Worm (Caenorhabditis elegans) whole organism, L4 larva: Measurements from ENCODE around the gene ddx-35.

ENCODE experiments used
- F10B5.3 ChIP-seq: sonication (generic microtip); optimal IDR thresholded peaks from 2 replicates; lab custom pipeline; 2016; ENCODE audit warnings: mild to moderate bottlenecking, missing genetic modification characterization, missing compliant biosample characterization
- F37D6.2 ChIP-seq: sonication (generic microtip); optimal IDR thresholded peaks from 2 replicates; lab custom pipeline; 2016; ENCODE audit warnings: mild to moderate bottlenecking, missing genetic modification characterization, missing compliant biosample characterization
- T20F7.1 ChIP-seq: fragments of 200-800 bp; sonication (Bioruptor generic); optimal IDR thresholded peaks from 2 replicates; lab custom pipeline; 2018; ENCODE audit warnings: mild to moderate bottlenecking, missing genetic modification characterization, missing compliant biosample characterization
- Y105C5A.15 ChIP-seq: fragments of 200-800 bp; sonication (Bioruptor generic); IDR thresholded peaks from 2 replicates; pipeline ENCODE4 v1.3.6; 2022; ENCODE audit warnings: missing genetic modification characterization, missing compliant biosample characterization
- Y48G9A.11 ChIP-seq: fragments of 200-800 bp; sonication (Bioruptor generic); IDR thresholded peaks from 2 replicates; pipeline ENCODE4 v1.3.6; 2022; ENCODE audit warnings: missing genetic modification reagents, missing genetic modification characterization, missing compliant biosample characterization
- ZK546.5 ChIP-seq, 2 experiments: sonication (generic microtip); optimal IDR thresholded peaks; 2 replicates each; lab custom pipeline; 2017; ENCODE audit warnings: missing biosample characterization in 2 of 2, missing genetic modification characterization in 2 of 2
- aly-2 ChIP-seq: sonication (generic microtip); optimal IDR thresholded peaks from 2 replicates; lab custom pipeline; 2018; ENCODE audit warnings: missing biosample characterization, missing genetic modification characterization
- ama-1 ChIP-seq: fragments of 150-350 bp; optimal IDR thresholded peaks from 2 replicates; lab custom pipeline; 2014; ENCODE audit warnings: inconsistent platforms, mixed read lengths
- ceh-20 ChIP-seq: fragments of 200-800 bp; sonication (Bioruptor generic); IDR thresholded peaks from 2 replicates; pipeline ENCODE4 v1.3.6; 2022; ENCODE audit warnings: missing genetic modification reagents, missing genetic modification characterization, missing compliant biosample characterization
- ceh-28 ChIP-seq: fragments of 150-350 bp; optimal IDR thresholded peaks from 2 replicates; lab custom pipeline; 2014; ENCODE audit warnings: missing biosample characterization, missing genetic modification reagents, missing genetic modification characterization
- ces-1 ChIP-seq: fragments of 150-350 bp; sonication (generic microtip); optimal IDR thresholded peaks from 4 replicates; lab custom pipeline; 2014; ENCODE audit warnings: missing biosample characterization, missing genetic modification reagents, missing genetic modification characterization
- daf-16 ChIP-seq, 3 experiments: sonication (generic microtip); optimal IDR thresholded peaks; 2 replicates each; lab custom pipeline; 2016 to 2017; ENCODE audit warnings: missing genetic modification characterization in 3 of 3, missing genetic modification reagents in 3 of 3, mild to moderate bottlenecking in 2 of 3, missing compliant biosample characterization in 2 of 3, missing biosample characterization in 1 of 3, moderate library complexity in 1 of 3
- hlh-11 ChIP-seq: fragments of 200-800 bp; sonication (Bioruptor generic); optimal IDR thresholded peaks from 2 replicates; lab custom pipeline; 2018; ENCODE audit warnings: mild to moderate bottlenecking, missing genetic modification characterization, missing compliant biosample characterization
- lim-7 ChIP-seq: fragments of 200-800 bp; sonication (Bioruptor generic); IDR thresholded peaks from 2 replicates; pipeline ENCODE4 v1.3.6; 2022; ENCODE audit warnings: missing genetic modification characterization, missing compliant biosample characterization
- lin-15B ChIP-seq: fragments of 150-350 bp; sonication (generic microtip); optimal IDR thresholded peaks from 3 replicates; lab custom pipeline; 2014; ENCODE audit warnings: missing biosample characterization, missing genetic modification characterization
- lin-38 ChIP-seq: fragments of 200-800 bp; sonication (Bioruptor generic); IDR thresholded peaks from 2 replicates; pipeline ENCODE4 v1.3.6; 2022; ENCODE audit warnings: missing genetic modification reagents, missing genetic modification characterization, missing compliant biosample characterization
- lin-39 ChIP-seq: fragments of 150-350 bp; optimal IDR thresholded peaks from 2 replicates; lab custom pipeline; 2014; ENCODE audit warnings: missing biosample characterization, missing genetic modification reagents, missing genetic modification characterization
- lsy-2 ChIP-seq, 2 experiments: fragments of 150-350 bp in 1 of 2; sonication (generic microtip) in 1 of 2; optimal IDR thresholded peaks; 2 replicates each; lab custom pipeline; 2014 to 2017; ENCODE audit warnings: missing biosample characterization in 2 of 2, missing genetic modification characterization in 2 of 2
- madf-5 ChIP-seq, 2 experiments: fragments of 200-800 bp; sonication (Bioruptor generic); IDR thresholded peaks; 2 replicates each; pipeline ENCODE4 v1.3.6; 2022; ENCODE audit warnings: missing compliant biosample characterization in 2 of 2, missing genetic modification characterization in 2 of 2
- mes-2 ChIP-seq: sonication (generic microtip); optimal IDR thresholded peaks from 2 replicates; lab custom pipeline; 2016; ENCODE audit warnings: missing genotype, mild to moderate bottlenecking, missing genetic modification characterization, missing compliant biosample characterization; ENCODE audit not compliant: poor library complexity, severe bottlenecking
- nhr-10 ChIP-seq: fragments of 150-350 bp; optimal IDR thresholded peaks from 2 replicates; lab custom pipeline; 2014; ENCODE audit warnings: missing biosample characterization, missing genetic modification characterization
- nhr-102 ChIP-seq: sonication (generic microtip); optimal IDR thresholded peaks from 2 replicates; lab custom pipeline; 2016; ENCODE audit warnings: mild to moderate bottlenecking, missing genetic modification characterization, moderate library complexity, missing compliant biosample characterization
- nhr-41 ChIP-seq: fragments of 200-800 bp; sonication (Bioruptor generic); IDR thresholded peaks from 2 replicates; pipeline ENCODE4 v1.3.6; 2022; ENCODE audit warnings: missing genetic modification reagents, missing genetic modification characterization, missing compliant biosample characterization
- php-3 ChIP-seq: fragments of 200-800 bp; sonication (Bioruptor generic); IDR thresholded peaks from 2 replicates; pipeline ENCODE4 v1.3.6; 2022; ENCODE audit warnings: missing genetic modification reagents, missing genetic modification characterization, missing compliant biosample characterization
- set-16 ChIP-seq: fragments of 200-800 bp; sonication (Bioruptor generic); IDR thresholded peaks from 2 replicates; pipeline ENCODE4 v1.3.6; 2022; ENCODE audit warnings: missing genetic modification reagents, missing genetic modification characterization, missing compliant biosample characterization
- tag-97 ChIP-seq: fragments of 200-800 bp; sonication (Bioruptor generic); IDR thresholded peaks from 2 replicates; pipeline ENCODE4 v1.3.6; 2022; ENCODE audit warnings: missing genetic modification characterization, missing compliant biosample characterization
- unc-39 ChIP-seq: sonication (generic microtip); optimal IDR thresholded peaks from 2 replicates; lab custom pipeline; 2017; ENCODE audit warnings: missing biosample characterization, missing genetic modification characterization
- zfp-2 ChIP-seq: sonication (generic microtip); optimal IDR thresholded peaks from 2 replicates; lab custom pipeline; 2016; ENCODE audit warnings: mild to moderate bottlenecking, missing genetic modification characterization, missing compliant biosample characterization

Gene ddx-35

DNA sequence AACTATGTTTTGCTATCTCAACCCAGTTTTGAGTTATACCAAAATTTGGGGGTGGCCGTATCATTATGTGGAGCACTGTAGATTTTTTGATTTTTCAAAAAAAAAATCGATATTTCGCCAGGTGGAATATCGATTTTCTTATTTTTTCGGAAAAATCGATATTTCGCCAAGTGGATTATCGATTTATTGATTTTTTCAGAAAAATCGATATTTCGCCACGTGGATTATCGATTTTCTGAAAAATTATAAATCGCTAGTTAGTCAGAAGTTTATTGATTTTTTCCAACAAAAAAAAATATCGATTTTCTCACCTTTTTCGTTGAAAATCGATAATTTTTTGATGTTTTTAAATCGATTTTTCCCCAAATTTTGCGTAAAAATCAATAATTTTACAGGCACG is 25.9 kb upstream of the ddx-35 start:
- TF ChIP-seq ceh-28 (tag; lab: Kevin White, UChicago) (peak; percentile 100), lin-15B (no peak)

DNA sequence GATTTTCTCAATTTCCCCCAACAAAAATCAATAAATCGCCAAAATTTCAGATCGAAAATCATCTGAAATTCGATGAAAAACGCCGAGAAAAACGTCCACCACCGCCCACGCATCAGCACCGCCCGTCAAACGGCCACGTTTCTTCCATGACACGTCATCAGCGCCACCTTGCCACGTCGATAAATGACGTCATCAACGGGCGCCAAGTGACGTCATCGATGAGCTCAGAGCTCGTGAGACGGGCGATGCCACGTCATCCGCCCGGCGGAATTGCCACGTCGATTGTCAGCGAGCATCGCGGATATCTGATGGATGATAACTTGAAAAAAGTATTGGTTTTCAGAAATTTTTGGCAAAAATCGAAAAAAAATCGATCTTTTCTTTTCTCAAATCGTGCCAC is 24.8 kb upstream of the ddx-35 start:
- TF ChIP-seq lim-7 (GFP tag; lab: Robert Waterston, UW) = no peak
- no peak for TF ChIP-seq nhr-10 (tag; lab: Kevin White, UChicago)
- peak; percentile 50 for TF ChIP-seq set-16
- no peak for TF ChIP-seq unc-39 (tag; lab: Kevin White, UChicago)
- no peak for TF ChIP-seq zfp-2 (tag; lab: Kevin White, UChicago)
- no peak for TF ChIP-seq mes-2 (tag; lab: Kevin White, UChicago)
- no peak for TF ChIP-seq F10B5.3 (tag; lab: Kevin White, UChicago)
- no peak for TF ChIP-seq ZK546.5 (tag; optimal IDR thresholded peaks at IDR 0.05; lab: Kevin White, UChicago)

DNA sequence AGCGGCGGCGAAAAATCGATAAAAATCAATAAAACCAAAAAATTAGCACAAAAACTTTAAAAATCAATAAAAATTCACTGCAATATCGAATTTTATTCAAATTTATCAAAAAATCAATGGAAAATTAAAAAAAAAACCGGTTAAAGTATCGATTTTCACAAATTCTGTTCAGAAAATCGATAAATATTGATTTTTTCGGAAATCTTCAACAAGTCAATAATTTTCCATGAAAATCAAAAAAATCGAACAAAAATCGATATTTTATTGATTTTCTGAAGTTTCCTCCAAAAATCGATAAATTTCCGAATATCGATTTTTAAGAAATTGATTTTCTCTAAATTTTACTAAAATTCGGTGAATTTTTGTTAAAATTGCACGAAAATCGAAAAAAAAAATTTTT is 24.3 kb upstream of the ddx-35 start:
- TF ChIP-seq Y48G9A.11 = no peak
- TF ChIP-seq ceh-28 (tag; lab: Kevin White, UChicago) = peak; percentile 92

DNA sequence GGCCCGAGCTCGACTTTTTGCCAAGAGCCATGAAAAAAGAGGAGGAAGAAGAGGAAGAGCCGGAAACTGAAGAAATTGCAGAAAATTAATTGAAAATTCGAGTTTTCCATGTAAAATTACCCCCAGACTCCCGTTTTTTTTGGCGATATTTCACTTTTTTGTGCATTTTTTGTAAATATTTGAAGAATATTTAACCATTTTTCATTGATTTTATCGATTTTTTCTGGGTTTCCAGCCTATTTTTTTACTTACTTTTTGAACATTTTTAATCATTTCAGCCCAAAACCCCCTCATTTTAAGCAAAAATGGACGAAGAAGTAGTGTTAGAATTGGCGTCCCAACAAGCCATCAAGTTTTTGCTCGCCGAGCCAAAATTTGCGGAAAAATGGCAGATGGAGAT is 22.2 kb upstream of the ddx-35 start, which contains the start of gene Y22D7AL.7:
Gene Y22D7AL.7 (plus strand): TSS at position 301 of the 400 bp plus-strand sequence.
- no peak for TF ChIP-seq ama-1 (lab: Kevin White, UChicago)
- no peak for TF ChIP-seq T20F7.1 (GFP tag; lab: Kevin White, UChicago)
- TF ChIP-seq hlh-11 (tag; lab: Kevin White, UChicago) = no peak
- no peak for TF ChIP-seq ces-1 (GFP tag; lab: Kevin White, UChicago)
- TF ChIP-seq aly-2 (tag; lab: Kevin White, UChicago) = no peak
- TF ChIP-seq daf-16 (GFP tag; optimal IDR thresholded peaks at IDR 0.05; lab: Kevin White, UChicago) = no peak
- no peak for TF ChIP-seq daf-16 (tag; optimal IDR thresholded peaks at IDR 0.05; lab: Kevin White, UChicago)
- TF ChIP-seq F37D6.2 (tag; lab: Kevin White, UChicago) = no peak

DNA sequence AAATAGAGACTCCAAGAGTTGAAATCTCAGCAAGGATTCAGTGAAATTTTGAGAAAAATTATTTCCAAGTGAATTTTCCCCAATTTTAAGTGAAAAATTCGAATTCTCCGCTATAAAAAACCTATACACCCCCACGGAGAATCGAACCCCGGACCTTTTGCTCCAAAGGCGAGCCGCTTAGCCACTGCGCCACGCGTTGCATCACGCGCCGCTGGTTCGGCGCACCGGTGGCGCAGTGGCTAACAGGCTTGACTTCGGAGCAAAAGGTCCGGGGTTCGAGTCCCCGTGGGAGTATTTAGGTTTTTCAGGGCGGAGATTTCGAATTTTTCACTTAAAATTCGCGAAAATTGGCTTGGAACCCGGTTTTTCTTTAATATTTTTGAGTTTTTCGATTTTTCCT is 21.4 kb upstream of the ddx-35 start:
- TF ChIP-seq set-16 = peak; percentile 77
- no peak for TF ChIP-seq T20F7.1 (GFP tag; lab: Kevin White, UChicago)
- TF ChIP-seq nhr-102 = no peak
- 0 out of 2 replicates have a peak, but pooled peaks have one; percentile 14 for TF ChIP-seq lin-38 (GFP tag; lab: Robert Waterston, UW)
- no peak for TF ChIP-seq zfp-2 (tag; lab: Kevin White, UChicago)
- TF ChIP-seq Y105C5A.15 (GFP tag; lab: Robert Waterston, UW) = 0 out of 2 replicates have a peak, but pooled peaks have one; percentile 11
- no peak for TF ChIP-seq ZK546.5 (tag; optimal IDR thresholded peaks at IDR 0.05; lab: Kevin White, UChicago)
- no peak for TF ChIP-seq nhr-10 (tag; lab: Kevin White, UChicago)

DNA sequence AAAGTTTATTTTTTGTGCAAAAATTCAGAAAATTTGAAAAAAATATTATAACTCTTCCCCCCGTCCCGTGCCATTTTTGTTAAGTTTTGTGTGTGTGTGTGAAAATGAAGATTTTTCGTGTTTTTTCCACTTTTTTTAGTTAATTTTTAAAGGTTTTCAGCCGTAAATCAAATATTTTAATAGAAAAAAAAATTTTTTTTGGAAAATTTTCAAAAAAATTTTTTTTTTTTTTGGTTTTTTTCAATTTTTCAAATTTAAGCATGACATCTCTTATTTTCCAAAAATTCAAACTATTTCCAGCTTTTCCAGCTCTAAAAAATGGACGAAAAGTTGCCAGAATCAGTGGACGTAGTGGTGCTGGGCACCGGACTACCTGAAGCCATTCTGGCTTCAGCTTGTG is 15.8 kb upstream of the ddx-35 start, which contains the start of gene rep-1:
Gene rep-1 (plus strand): TSS at position 301 of the 400 bp plus-strand sequence.
- TF ChIP-seq ces-1 (GFP tag; lab: Kevin White, UChicago) (no peak), lin-39 (no peak), Y48G9A.11 (no peak), php-3 (GFP tag; lab: Robert Waterston, UW) (no peak), tag-97 (no peak), set-16 (no peak), nhr-41 (GFP tag; lab: Robert Waterston, UW) (no peak), ceh-20 (GFP tag; lab: Robert Waterston, UW) (no peak), madf-5 (GFP tag; IDR thresholded peaks at IDR 0.05; lab: Robert Waterston, UW) (no peak), lsy-2 (tag; optimal IDR thresholded peaks at IDR 0.05; lab: Kevin White, UChicago) (no peak)
